Worm (Caenorhabditis elegans): Measurements from ENCODE around the gene T12E12.6.

DNA sequence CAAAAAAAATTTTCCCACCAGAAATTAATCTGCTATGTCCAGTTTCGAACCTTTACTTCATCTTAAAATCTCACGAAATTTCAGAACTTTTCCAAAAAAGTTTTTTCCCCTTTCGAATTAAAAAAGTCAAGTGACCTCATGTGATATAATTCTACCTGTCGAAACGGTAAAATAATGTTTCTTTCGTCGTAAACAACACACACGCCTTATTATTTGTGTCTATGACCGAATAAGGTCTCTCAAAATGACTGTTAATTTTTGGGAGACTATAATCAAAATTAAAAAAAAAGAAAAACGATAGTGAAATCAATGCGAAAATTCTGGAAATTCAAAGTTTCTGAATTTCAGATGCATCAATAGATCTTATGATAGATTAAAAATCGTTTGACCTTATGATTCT is 9.3 kb upstream of the T12E12.6 start:
- TF ChIP-seq sea-1 (GFP tag; conservative IDR thresholded peaks at IDR 0.05), result no peak
- no peak for TF ChIP-seq pes-1 (GFP tag; IDR thresholded peaks at IDR 0.05)
- TF ChIP-seq ama-1 (optimal IDR thresholded peaks at IDR 0.05), result no peak
- TF ChIP-seq tbx-11 (GFP tag; IDR thresholded peaks at IDR 0.05), result no peak
- no peak for TF ChIP-seq scrt-1 (GFP tag; IDR thresholded peaks at IDR 0.05)
- TF ChIP-seq tra-4 (tag; optimal IDR thresholded peaks at IDR 0.05), result no peak

All from whole organism, early embryonic.